Fruit fly (Drosophila melanogaster): ENCODE measurements around the gene dpy.

Gene dpy

dm6 chr2L:4521328-4521727 lies 92.8 kb downstream of the dpy start:
- TF ChIP-seq EcR (GFP tag; optimal IDR thresholded peaks at IDR 0.05) (no peak), psq (optimal IDR thresholded peaks at IDR 0.05) (no peak), CG8478 (optimal IDR thresholded peaks at IDR 0.05) (no peak), pan (optimal IDR thresholded peaks at IDR 0.05) (no peak), usp (GFP tag; optimal IDR thresholded peaks at IDR 0.05) (no peak), Dll (optimal IDR thresholded peaks at IDR 0.05) (no peak)

dm6 chr2L:4477978-4478377 lies 136.1 kb downstream of the dpy start:
- no peak for TF ChIP-seq pan (optimal IDR thresholded peaks at IDR 0.05)
- no peak for TF ChIP-seq Dll (optimal IDR thresholded peaks at IDR 0.05)
- no peak for TF ChIP-seq EcR (GFP tag; optimal IDR thresholded peaks at IDR 0.05)
- TF ChIP-seq CG8478 (optimal IDR thresholded peaks at IDR 0.05), result no peak
- no peak for TF ChIP-seq usp (GFP tag; optimal IDR thresholded peaks at IDR 0.05)
- TF ChIP-seq psq (optimal IDR thresholded peaks at IDR 0.05), result no peak

dm6 chr2L:4476672-4477273 lies 137.3 kb downstream of the dpy start, which contains the start of gene ine:
TSS of gene ine (minus strand) at chr2L:4477022.
- TF ChIP-seq usp (GFP tag; optimal IDR thresholded peaks at IDR 0.05) (no peak), psq (optimal IDR thresholded peaks at IDR 0.05) (no peak), EcR (GFP tag; optimal IDR thresholded peaks at IDR 0.05) (no peak), pan (optimal IDR thresholded peaks at IDR 0.05) (no peak), Dll (optimal IDR thresholded peaks at IDR 0.05) (no peak), CG8478 (optimal IDR thresholded peaks at IDR 0.05) (no peak)

DNA sequence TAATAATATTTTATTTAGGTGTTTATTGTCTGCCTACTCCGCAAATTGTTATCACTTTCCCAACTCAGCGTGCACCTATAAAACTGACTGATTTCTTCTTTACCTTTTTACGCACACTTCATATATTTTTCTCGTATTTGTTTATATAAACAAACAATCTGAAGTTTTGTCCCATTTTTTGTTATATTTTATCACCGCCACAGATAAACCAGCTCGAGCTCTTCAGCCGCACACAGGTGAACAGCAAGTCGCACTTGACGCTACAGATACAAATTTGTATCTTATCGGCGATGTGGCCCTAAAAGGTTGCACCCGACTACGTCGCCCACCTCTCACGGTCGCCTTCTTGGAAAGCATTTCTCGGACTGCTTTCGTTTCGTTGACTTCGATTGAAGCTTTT lies 138.7 kb downstream of the dpy start:
- no peak for TF ChIP-seq usp (GFP tag; optimal IDR thresholded peaks at IDR 0.05)
- TF ChIP-seq Dll (optimal IDR thresholded peaks at IDR 0.05), result no peak
- TF ChIP-seq psq (optimal IDR thresholded peaks at IDR 0.05), result no peak
- no peak for TF ChIP-seq pan (optimal IDR thresholded peaks at IDR 0.05)
- no peak for TF ChIP-seq CG8478 (optimal IDR thresholded peaks at IDR 0.05)
- no peak for TF ChIP-seq EcR (GFP tag; optimal IDR thresholded peaks at IDR 0.05)

- no peak for TF ChIP-seq Dll (optimal IDR thresholded peaks at IDR 0.05)
Observed at dm6 chr2L:4464946-4465345, 149.2 kb downstream of the dpy start, which contains the start of gene FIG4. TSS of gene FIG4 (plus strand) at chr2L:4465174.

DNA sequence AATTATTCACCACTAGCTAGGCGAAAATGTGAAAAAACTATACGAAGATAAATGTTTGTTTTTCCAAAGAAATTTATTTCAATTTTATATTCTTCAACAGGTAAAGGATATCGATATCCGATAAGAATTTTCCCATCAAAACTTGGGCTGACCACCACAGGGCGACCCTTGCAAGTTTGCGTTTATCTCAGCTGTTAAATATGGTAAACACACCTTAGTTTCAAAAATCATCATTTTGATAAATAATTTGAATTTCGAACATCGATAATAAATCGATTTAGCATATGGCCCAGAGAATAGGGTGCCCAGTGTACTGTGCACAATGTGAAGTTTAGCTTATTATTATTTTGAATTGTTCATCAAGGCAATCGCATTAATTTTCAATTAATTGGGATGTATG lies 150.8 kb downstream of the dpy start, which contains the start of the genes CG15443 and Paris:
Gene CG15443, minus strand, starts transcription at position 125 of the 400 bp plus-strand sequence.
Gene Paris, plus strand, starts transcription at position 289 of the 400 bp plus-strand sequence.
- TF ChIP-seq CG8478 (optimal IDR thresholded peaks at IDR 0.05) (no peak), EcR (GFP tag; optimal IDR thresholded peaks at IDR 0.05) (no peak), usp (GFP tag; optimal IDR thresholded peaks at IDR 0.05) (no peak)

DNA sequence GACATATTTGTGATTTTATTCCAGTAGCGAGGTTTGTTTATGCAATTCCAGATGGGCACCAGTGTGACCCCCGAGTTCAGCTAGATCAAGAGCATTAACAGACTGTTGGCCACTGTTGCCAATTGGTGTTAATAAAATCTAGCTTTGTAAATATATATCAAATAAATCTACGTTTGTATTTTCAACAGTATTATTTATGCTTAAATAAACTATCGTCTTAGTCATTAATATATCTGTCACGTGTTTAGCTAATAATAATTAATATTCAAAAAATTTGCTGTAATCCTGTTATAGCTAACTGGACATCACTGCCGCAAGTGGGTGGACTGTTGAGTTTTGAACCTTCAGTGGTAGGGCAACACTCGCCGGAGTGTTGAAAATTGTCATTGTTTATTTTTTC lies 154.6 kb downstream of the dpy start, which contains the start of the genes mRpL27 and CG15435:
Gene mRpL27, minus strand, starts transcription at position 96 of the 400 bp plus-strand sequence.
Gene CG15435, plus strand, starts transcription at position 187 of the 400 bp plus-strand sequence.
- no peak for TF ChIP-seq Dll (optimal IDR thresholded peaks at IDR 0.05)
- no peak for TF ChIP-seq psq (optimal IDR thresholded peaks at IDR 0.05)
- no peak for TF ChIP-seq usp (GFP tag; optimal IDR thresholded peaks at IDR 0.05)
- TF ChIP-seq CG8478 (optimal IDR thresholded peaks at IDR 0.05), result no peak
- TF ChIP-seq pan (optimal IDR thresholded peaks at IDR 0.05), result no peak
- TF ChIP-seq EcR (GFP tag; optimal IDR thresholded peaks at IDR 0.05), result no peak

- TF ChIP-seq pan (optimal IDR thresholded peaks at IDR 0.05), result no peak
- TF ChIP-seq usp (GFP tag; optimal IDR thresholded peaks at IDR 0.05), result no peak
- TF ChIP-seq Dll (optimal IDR thresholded peaks at IDR 0.05), result no peak
- TF ChIP-seq EcR (GFP tag; optimal IDR thresholded peaks at IDR 0.05), result no peak
- TF ChIP-seq psq (optimal IDR thresholded peaks at IDR 0.05), result no peak
- no peak for TF ChIP-seq CG8478 (optimal IDR thresholded peaks at IDR 0.05)
Observed at dm6 chr2L:4458119-4459056, 155.7 kb downstream of the dpy start, which contains the start of gene RpL27A. TSS of gene RpL27A (minus strand) at chr2L:4458364.

dm6 chr2L:4456539-4456994 lies 157.5 kb downstream of the dpy start, which contains the start of gene Gs1l:
TSS of gene Gs1l (minus strand) at chr2L:4456807.
- no peak for TF ChIP-seq pan (optimal IDR thresholded peaks at IDR 0.05)
- no peak for TF ChIP-seq EcR (GFP tag; optimal IDR thresholded peaks at IDR 0.05)
- TF ChIP-seq psq (optimal IDR thresholded peaks at IDR 0.05), result no peak
- TF ChIP-seq CG8478 (optimal IDR thresholded peaks at IDR 0.05), result no peak
- TF ChIP-seq usp (GFP tag; optimal IDR thresholded peaks at IDR 0.05), result no peak
- no peak for TF ChIP-seq Dll (optimal IDR thresholded peaks at IDR 0.05)

DNA sequence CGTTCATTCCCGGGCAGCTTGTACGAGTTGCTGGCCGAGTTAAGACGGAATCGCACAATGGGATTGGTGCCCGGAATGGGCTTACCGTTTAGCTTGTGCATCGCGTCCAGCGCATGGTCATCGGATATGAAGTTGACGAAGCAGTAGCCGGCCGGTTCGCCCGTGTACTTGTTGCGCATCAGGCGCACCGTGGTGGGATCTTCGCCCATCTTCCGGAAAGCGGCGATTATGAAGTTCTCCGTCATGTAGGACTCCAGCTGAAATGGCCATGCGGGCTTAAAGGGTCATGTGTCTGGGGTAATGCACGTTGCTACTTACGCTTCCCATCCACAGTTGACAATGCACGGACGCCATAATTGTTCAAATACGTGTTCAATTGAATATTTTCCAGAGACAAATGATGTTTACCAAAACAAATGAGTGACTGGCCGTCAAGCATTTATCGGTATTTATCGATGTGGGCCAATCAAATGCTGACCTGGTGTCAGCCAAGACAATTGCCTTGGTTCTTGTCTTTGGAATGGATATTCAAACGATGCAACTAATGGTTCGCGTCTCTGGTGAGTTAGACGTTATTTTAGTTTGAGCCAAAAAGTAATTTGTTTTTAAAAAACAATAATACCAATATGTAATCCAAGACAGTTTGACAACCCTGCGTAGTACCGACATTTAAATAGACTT lies 160.0 kb downstream of the dpy start, which contains the start of the genes Secp43 and ND-B8:
Gene Secp43, minus strand, starts transcription at position 445 of the 681 bp plus-strand sequence.
Gene ND-B8, plus strand, starts transcription at position 618 of the 681 bp plus-strand sequence.
- TF ChIP-seq pan (optimal IDR thresholded peaks at IDR 0.05) (no peak), Dll (optimal IDR thresholded peaks at IDR 0.05) (no peak), usp (GFP tag; optimal IDR thresholded peaks at IDR 0.05) (no peak), EcR (GFP tag; optimal IDR thresholded peaks at IDR 0.05) (no peak)

- TF ChIP-seq pan (optimal IDR thresholded peaks at IDR 0.05), result no peak
- no peak for TF ChIP-seq CG8478 (optimal IDR thresholded peaks at IDR 0.05)
- TF ChIP-seq psq (optimal IDR thresholded peaks at IDR 0.05), result no peak
- no peak for TF ChIP-seq usp (GFP tag; optimal IDR thresholded peaks at IDR 0.05)
- no peak for TF ChIP-seq Dll (optimal IDR thresholded peaks at IDR 0.05)
- TF ChIP-seq EcR (GFP tag; optimal IDR thresholded peaks at IDR 0.05), result no peak
Observed at dm6 chr2L:4452798-4453197, 161.3 kb downstream of the dpy start, which contains the start of gene CG15439. TSS of gene CG15439 (minus strand) at chr2L:4453038.
